Fruit fly (Drosophila melanogaster): Measurements from ENCODE around the gene CG42699.

The CG42699 gene

dm6 chrX:5754837-5755828 is 9.2 kb upstream of the CG42699 start, which contains the start of the genes lin-52 and CG15771:
lin-52 (minus strand) TSS chrX:5754958.
CG15771 (plus strand) TSS chrX:5755574.
- no peak for TF ChIP-seq CG8478 (optimal IDR thresholded peaks at IDR 0.05)
- no peak for TF ChIP-seq usp (GFP tag; optimal IDR thresholded peaks at IDR 0.05)
- TF ChIP-seq Dll (optimal IDR thresholded peaks at IDR 0.05) = peak; percentile 77

dm6 chrX:5756146-5756545 is 8.2 kb upstream of the CG42699 start:
- TF ChIP-seq CG8478 (optimal IDR thresholded peaks at IDR 0.05) = no peak

- TF ChIP-seq Dll (optimal IDR thresholded peaks at IDR 0.05) (no peak), CG8478 (optimal IDR thresholded peaks at IDR 0.05) (no peak)
Measured at dm6 chrX:5763443-5764000, 831 bp upstream of the CG42699 start.

DNA sequence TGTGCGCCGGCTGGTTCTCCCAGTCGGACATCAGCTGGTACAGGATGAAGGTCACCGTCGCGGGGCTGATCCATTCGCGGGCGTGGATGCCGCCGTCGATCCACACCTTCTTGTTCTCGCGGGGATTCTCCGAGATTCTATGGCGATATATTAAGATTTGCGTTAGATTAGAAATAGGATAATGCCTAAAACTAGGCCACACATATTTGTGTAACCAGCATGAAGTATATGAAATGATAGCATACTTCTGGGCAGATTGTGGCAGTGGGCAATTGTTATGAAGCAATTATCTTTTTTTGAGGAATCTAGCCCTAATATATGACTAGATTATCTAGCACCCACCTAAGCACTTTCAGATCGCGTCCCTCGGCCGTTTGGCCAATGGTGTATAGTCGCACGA is 2.4 kb downstream of the CG42699 start:
- TF ChIP-seq Dll (optimal IDR thresholded peaks at IDR 0.05) (no peak), psq (optimal IDR thresholded peaks at IDR 0.05) (no peak), usp (GFP tag; optimal IDR thresholded peaks at IDR 0.05) (no peak), CG8478 (optimal IDR thresholded peaks at IDR 0.05) (no peak), pan (optimal IDR thresholded peaks at IDR 0.05) (no peak)

DNA sequence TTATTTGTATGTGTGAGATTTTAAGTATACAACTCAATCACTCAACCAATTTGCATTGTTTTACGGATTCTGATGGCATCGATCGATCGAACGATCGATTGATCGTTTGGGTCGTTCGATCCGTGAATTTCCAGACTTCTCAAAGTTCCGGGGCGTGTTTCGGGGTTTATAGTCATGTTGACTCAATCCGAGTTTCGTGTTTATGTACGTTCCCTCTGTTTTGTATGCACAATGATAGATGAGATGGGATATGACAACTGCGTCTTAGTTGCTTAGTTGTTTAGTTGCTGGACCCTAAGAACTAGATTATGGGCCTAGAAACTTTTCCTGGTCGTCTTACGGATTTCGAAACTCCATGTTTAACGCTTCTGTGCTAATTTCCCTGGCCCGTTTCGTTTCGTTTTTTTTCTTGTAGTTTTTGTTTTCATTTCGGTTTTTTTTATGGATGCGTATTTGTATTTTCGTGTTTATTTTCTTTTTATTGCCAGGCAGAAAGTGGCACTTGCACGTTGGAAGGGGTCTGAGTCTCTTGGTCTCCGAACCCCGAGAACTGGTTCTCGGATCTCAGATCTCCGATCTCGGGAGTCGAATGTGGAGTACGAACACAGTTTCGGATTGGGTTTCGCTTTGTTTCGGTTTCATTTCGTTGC is 4.4 kb downstream of the CG42699 start:
- no peak for TF ChIP-seq psq (optimal IDR thresholded peaks at IDR 0.05)
- no peak for TF ChIP-seq usp (GFP tag; optimal IDR thresholded peaks at IDR 0.05)
- no peak for TF ChIP-seq pan (optimal IDR thresholded peaks at IDR 0.05)
- TF ChIP-seq CG8478 (optimal IDR thresholded peaks at IDR 0.05) = no peak
- TF ChIP-seq Dll (optimal IDR thresholded peaks at IDR 0.05) = no peak
- no peak for TF ChIP-seq EcR (GFP tag; optimal IDR thresholded peaks at IDR 0.05)

DNA sequence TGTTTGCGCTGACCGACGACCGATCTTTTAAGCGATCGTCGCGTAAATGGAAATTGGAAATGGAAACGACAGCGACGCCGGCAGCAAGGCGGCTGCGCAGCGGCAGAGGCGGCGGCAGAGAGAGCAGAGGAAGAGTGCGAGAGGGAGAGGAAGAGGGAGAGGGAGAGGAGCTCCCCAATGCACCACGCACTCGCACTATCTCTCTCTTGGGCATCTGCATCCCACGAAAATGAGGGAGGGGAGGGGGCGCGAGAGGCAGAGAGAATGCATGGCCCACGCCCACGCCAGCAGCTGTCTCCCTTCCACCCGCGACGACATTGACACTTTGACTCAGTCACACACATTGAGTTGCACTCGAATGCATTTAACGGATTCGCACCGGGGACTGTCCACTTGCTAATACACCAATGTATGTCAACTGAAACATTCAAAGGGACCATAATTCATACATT is 6.4 kb downstream of the CG42699 start, which contains the start of gene CG3097:
Gene CG3097 (minus strand): TSS at position 51 of the 452 bp plus-strand sequence.
- TF ChIP-seq Dll (optimal IDR thresholded peaks at IDR 0.05) (peak; percentile 5), EcR (GFP tag; optimal IDR thresholded peaks at IDR 0.05) (no peak)

dm6 chrX:5772409-5772808 is 8.1 kb downstream of the CG42699 start:
- TF ChIP-seq pan (optimal IDR thresholded peaks at IDR 0.05) (no peak), EcR (GFP tag; optimal IDR thresholded peaks at IDR 0.05) (no peak), CG8478 (optimal IDR thresholded peaks at IDR 0.05) (no peak), Dll (optimal IDR thresholded peaks at IDR 0.05) (no peak), psq (optimal IDR thresholded peaks at IDR 0.05) (no peak), usp (GFP tag; optimal IDR thresholded peaks at IDR 0.05) (no peak)

dm6 chrX:5776547-5776946 is 12.2 kb downstream of the CG42699 start, which contains the start of gene CG42264:
CG42264 (minus strand) TSS chrX:5776647.
- no peak for TF ChIP-seq EcR (GFP tag; optimal IDR thresholded peaks at IDR 0.05)
- no peak for TF ChIP-seq pan (optimal IDR thresholded peaks at IDR 0.05)
- no peak for TF ChIP-seq usp (GFP tag; optimal IDR thresholded peaks at IDR 0.05)
- TF ChIP-seq CG8478 (optimal IDR thresholded peaks at IDR 0.05) = no peak
- TF ChIP-seq psq (optimal IDR thresholded peaks at IDR 0.05) = no peak
- TF ChIP-seq Dll (optimal IDR thresholded peaks at IDR 0.05) = no peak

dm6 chrX:5781520-5781919 is 17.2 kb downstream of the CG42699 start, which contains the start of gene CG3108:
CG3108 (minus strand) TSS chrX:5781620.
- no peak for TF ChIP-seq usp (GFP tag; optimal IDR thresholded peaks at IDR 0.05)
- no peak for TF ChIP-seq psq (optimal IDR thresholded peaks at IDR 0.05)
- no peak for TF ChIP-seq CG8478 (optimal IDR thresholded peaks at IDR 0.05)
- TF ChIP-seq pan (optimal IDR thresholded peaks at IDR 0.05) = no peak
- no peak for TF ChIP-seq Dll (optimal IDR thresholded peaks at IDR 0.05)
- no peak for TF ChIP-seq EcR (GFP tag; optimal IDR thresholded peaks at IDR 0.05)

- TF ChIP-seq Dll (optimal IDR thresholded peaks at IDR 0.05) (no peak), usp (GFP tag; optimal IDR thresholded peaks at IDR 0.05) (no peak), CG8478 (optimal IDR thresholded peaks at IDR 0.05) (no peak), psq (optimal IDR thresholded peaks at IDR 0.05) (no peak), pan (optimal IDR thresholded peaks at IDR 0.05) (no peak), EcR (GFP tag; optimal IDR thresholded peaks at IDR 0.05) (no peak)
Measured at dm6 chrX:5783260-5784040, 19.1 kb downstream of the CG42699 start.

DNA sequence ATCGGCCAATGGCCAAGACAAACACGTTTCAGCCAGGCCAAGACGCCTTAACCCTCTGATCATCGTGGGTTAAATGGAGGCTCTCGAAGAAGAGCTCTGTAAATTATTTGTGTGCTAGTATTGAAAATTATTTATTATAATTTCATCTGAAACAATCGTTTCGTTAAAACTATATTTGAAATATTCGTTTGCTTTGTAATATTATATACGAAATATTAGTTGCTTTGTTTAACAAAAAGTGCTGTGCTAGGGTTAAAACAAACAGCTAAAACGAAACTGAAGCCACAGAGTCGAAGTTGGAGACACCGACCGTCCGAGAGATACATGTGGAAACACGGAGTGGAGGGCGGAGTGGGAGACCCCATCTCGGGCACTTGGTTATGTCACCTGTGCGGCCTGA is 22.2 kb downstream of the CG42699 start:
- TF ChIP-seq Dll (optimal IDR thresholded peaks at IDR 0.05) (no peak), pan (optimal IDR thresholded peaks at IDR 0.05) (no peak), CG8478 (optimal IDR thresholded peaks at IDR 0.05) (no peak), EcR (GFP tag; optimal IDR thresholded peaks at IDR 0.05) (no peak), psq (optimal IDR thresholded peaks at IDR 0.05) (no peak), usp (GFP tag; optimal IDR thresholded peaks at IDR 0.05) (no peak)
